Worm (Caenorhabditis elegans) whole organism, L1 larva: Measurements from ENCODE around the gene gsp-2.
A peak's percentile ranks its signal among the peaks of the same experiment; 100 is the strongest.

Source experiments
- C04F5.9 ChIP-seq: sonication (generic microtip); optimal IDR thresholded peaks from 2 replicates; lab custom pipeline; 2016; ENCODE audit warnings: missing genetic modification characterization, missing compliant biosample characterization
- C16A3.4 ChIP-seq: fragments of 150-350 bp; optimal IDR thresholded peaks from 2 replicates; lab custom pipeline; 2014; ENCODE audit warnings: missing biosample characterization, missing genetic modification characterization
- C34B4.2 ChIP-seq: sonication (generic microtip); optimal IDR thresholded peaks from 2 replicates; lab custom pipeline; 2017; ENCODE audit warnings: mild to moderate bottlenecking, missing genetic modification characterization, missing compliant biosample characterization
- aha-1 ChIP-seq: fragments of 150-350 bp; optimal IDR thresholded peaks from 2 replicates; lab custom pipeline; 2014; ENCODE audit warnings: missing biosample characterization, missing genetic modification characterization
- alr-1 ChIP-seq: fragments of 200-800 bp; sonication (Bioruptor generic); optimal IDR thresholded peaks from 2 replicates; lab custom pipeline; 2018; ENCODE audit warnings: borderline replicate concordance, mild to moderate bottlenecking, missing genetic modification characterization, missing compliant biosample characterization
- aly-2 ChIP-seq: fragments of 150-350 bp; optimal IDR thresholded peaks from 2 replicates; lab custom pipeline; 2014; ENCODE audit warnings: missing biosample characterization, missing genetic modification characterization
- blmp-1 ChIP-seq: fragments of 150-350 bp; optimal IDR thresholded peaks from 2 replicates; lab custom pipeline; 2014; ENCODE audit warnings: missing biosample characterization, missing genetic modification characterization
- ceh-8 ChIP-seq: fragments of 200-800 bp; sonication (Bioruptor generic); optimal IDR thresholded peaks from 2 replicates; lab custom pipeline; 2018; ENCODE audit warnings: mild to moderate bottlenecking, missing genetic modification characterization, moderate library complexity, missing compliant biosample characterization
- ceh-82 ChIP-seq, 3 experiments: fragments of 150-350 bp in 1 of 3; sonication (generic microtip) in 2 of 3; optimal IDR thresholded peaks; 2 replicates each; lab custom pipeline; 2014 to 2017; ENCODE audit warnings: missing biosample characterization in 3 of 3, missing genetic modification characterization in 3 of 3
- ceh-88 ChIP-seq: fragments of 200-800 bp; sonication (Bioruptor generic); IDR thresholded peaks from 2 replicates; pipeline ENCODE4 v1.3.6; 2022; ENCODE audit warnings: missing genetic modification characterization, missing compliant biosample characterization
- ces-1 ChIP-seq: fragments of 150-350 bp; optimal IDR thresholded peaks from 2 replicates; lab custom pipeline; 2014; ENCODE audit warnings: missing biosample characterization, missing genetic modification reagents, missing genetic modification characterization
- egl-27 ChIP-seq, 2 experiments: fragments of 150-350 bp in 1 of 2; sonication (generic microtip); optimal IDR thresholded peaks; 3 replicates each; lab custom pipeline; 2017 to 2018; ENCODE audit warnings: missing biosample characterization in 2 of 2, missing genetic modification characterization in 2 of 2, missing genetic modification reagents in 2 of 2
- elt-2 ChIP-seq: sonication (generic microtip); optimal IDR thresholded peaks from 2 replicates; lab custom pipeline; 2016; ENCODE audit warnings: missing genetic modification characterization, mild to moderate bottlenecking, inconsistent platforms, missing compliant biosample characterization, missing genetic modification reagents
- elt-3 ChIP-seq, 6 experiments: fragments of 150-350 bp in 1 of 6; sonication (generic microtip); optimal IDR thresholded peaks; 2 replicates each; lab custom pipeline; 2017 to 2018; ENCODE audit warnings: missing biosample characterization in 6 of 6, missing genetic modification characterization in 6 of 6, inconsistent platforms in 1 of 6
- fkh-4 ChIP-seq: sonication (generic microtip); optimal IDR thresholded peaks from 2 replicates; lab custom pipeline; 2016; ENCODE audit warnings: missing compliant biosample characterization, missing genetic modification characterization, borderline replicate concordance
- fkh-8 ChIP-seq: sonication (generic microtip); optimal IDR thresholded peaks from 2 replicates; lab custom pipeline; 2016; ENCODE audit warnings: mild to moderate bottlenecking, missing genetic modification characterization, missing compliant biosample characterization
- hlh-17 ChIP-seq: fragments of 200-800 bp; sonication (Bioruptor generic); optimal IDR thresholded peaks from 2 replicates; lab custom pipeline; 2018; ENCODE audit warnings: missing genetic modification characterization, mild to moderate bottlenecking, missing compliant biosample characterization, moderate library complexity, borderline replicate concordance
- hlh-4 ChIP-seq: sonication (generic microtip); optimal IDR thresholded peaks from 2 replicates; lab custom pipeline; 2016; ENCODE audit warnings: mild to moderate bottlenecking, missing genetic modification characterization, missing compliant biosample characterization
- isw-1 ChIP-seq: fragments of 200-800 bp; sonication (Bioruptor generic); IDR thresholded peaks from 2 replicates; pipeline ENCODE4 v1.3.6; 2022; ENCODE audit warnings: missing genetic modification characterization, missing compliant biosample characterization
- jun-1 ChIP-seq: fragments of 150-350 bp; optimal IDR thresholded peaks from 2 replicates; lab custom pipeline; 2014; ENCODE audit warnings: missing biosample characterization, missing genetic modification reagents, missing genetic modification characterization
- lin-13 ChIP-seq: fragments of 150-350 bp; optimal IDR thresholded peaks from 2 replicates; lab custom pipeline; 2014; ENCODE audit warnings: missing biosample characterization, missing genetic modification reagents, missing genetic modification characterization
- lin-15B ChIP-seq: fragments of 150-350 bp; sonication (generic microtip); optimal IDR thresholded peaks from 3 replicates; lab custom pipeline; 2014; ENCODE audit warnings: missing biosample characterization, missing genetic modification characterization
- lin-39 ChIP-seq: fragments of 150-350 bp; optimal IDR thresholded peaks from 2 replicates; lab custom pipeline; 2014; ENCODE audit warnings: missing biosample characterization, missing genetic modification reagents, missing genetic modification characterization
- lir-3 ChIP-seq: sonication (generic microtip); optimal IDR thresholded peaks from 2 replicates; lab custom pipeline; 2016; ENCODE audit warnings: mild to moderate bottlenecking, missing genetic modification characterization, moderate library complexity, missing compliant biosample characterization; ENCODE audit not compliant: poor library complexity
- lsy-2 ChIP-seq, 2 experiments: fragments of 150-350 bp; optimal IDR thresholded peaks; 2 replicates each; lab custom pipeline; 2014; ENCODE audit warnings: missing biosample characterization in 2 of 2, missing genetic modification characterization in 2 of 2
- mab-9 ChIP-seq: fragments of 200-800 bp; sonication (Bioruptor generic); IDR thresholded peaks from 2 replicates; pipeline ENCODE4 v1.3.6; 2022; ENCODE audit warnings: missing genetic modification reagents, missing genetic modification characterization, missing compliant biosample characterization
- mdl-1 ChIP-seq, 2 experiments: fragments of 150-350 bp; optimal IDR thresholded peaks; 2 replicates each; lab custom pipeline; 2014 to 2017; ENCODE audit warnings: missing biosample characterization in 2 of 2, missing genetic modification characterization in 2 of 2, inconsistent platforms in 1 of 2
- mep-1 ChIP-seq: fragments of 150-350 bp; optimal IDR thresholded peaks from 2 replicates; lab custom pipeline; 2014; ENCODE audit warnings: missing biosample characterization, missing genetic modification characterization
- nhr-11 ChIP-seq: fragments of 150-350 bp; optimal IDR thresholded peaks from 2 replicates; lab custom pipeline; 2014; ENCODE audit warnings: missing biosample characterization, missing genetic modification characterization
- nhr-12 ChIP-seq: sonication (generic microtip); optimal IDR thresholded peaks from 2 replicates; lab custom pipeline; 2017; ENCODE audit warnings: missing biosample characterization, missing genetic modification characterization
- nhr-19 ChIP-seq: fragments of 200-800 bp; sonication (Bioruptor generic); conservative IDR thresholded peaks from 2 replicates; pipeline ENCODE4 v1.3.6; 2022; ENCODE audit warnings: missing genetic modification characterization, missing compliant biosample characterization
- nhr-20 ChIP-seq: sonication (generic microtip); optimal IDR thresholded peaks from 2 replicates; lab custom pipeline; 2016; ENCODE audit warnings: mild to moderate bottlenecking, missing genetic modification characterization, missing compliant biosample characterization
- nhr-237 ChIP-seq: fragments of 150-350 bp; optimal IDR thresholded peaks from 2 replicates; lab custom pipeline; 2014; ENCODE audit warnings: missing biosample characterization, missing genetic modification characterization
- nhr-76 ChIP-seq: sonication (generic microtip); optimal IDR thresholded peaks from 2 replicates; lab custom pipeline; 2017; ENCODE audit warnings: missing biosample characterization, missing genetic modification characterization
- nhr-77 ChIP-seq: fragments of 150-350 bp; optimal IDR thresholded peaks from 2 replicates; lab custom pipeline; 2014; ENCODE audit warnings: missing biosample characterization, missing genetic modification characterization
- nhr-85 ChIP-seq: sonication (generic microtip); peaks from one replicate; lab custom pipeline; 2016; ENCODE audit warnings: missing genetic modification characterization, inconsistent platforms, missing compliant biosample characterization
- nhr-90 ChIP-seq: sonication (generic microtip); optimal IDR thresholded peaks from 2 replicates; lab custom pipeline; 2016; ENCODE audit warnings: mild to moderate bottlenecking, missing genetic modification characterization, missing compliant biosample characterization; ENCODE audit not compliant: poor library complexity
- pag-3 ChIP-seq: sonication (generic microtip); optimal IDR thresholded peaks from 2 replicates; lab custom pipeline; 2017; ENCODE audit warnings: missing genetic modification characterization, mild to moderate bottlenecking, missing compliant biosample characterization, antibody characterized with exemption, borderline replicate concordance; ENCODE audit not compliant: insufficient read depth
- pax-3 ChIP-seq: fragments of 200-800 bp; sonication (Bioruptor generic); optimal IDR thresholded peaks from 2 replicates; lab custom pipeline; 2018; ENCODE audit warnings: mild to moderate bottlenecking, missing genetic modification characterization, moderate library complexity, missing compliant biosample characterization
- pqm-1 ChIP-seq: sonication (generic microtip); optimal IDR thresholded peaks from 3 replicates; lab custom pipeline; 2017; ENCODE audit warnings: missing biosample characterization, missing genetic modification characterization
- skn-1 ChIP-seq: fragments of 150-350 bp; optimal IDR thresholded peaks from 2 replicates; lab custom pipeline; 2014; ENCODE audit warnings: missing biosample characterization, missing genetic modification characterization
- sox-4 ChIP-seq: sonication (generic microtip); optimal IDR thresholded peaks from 2 replicates; lab custom pipeline; 2016; ENCODE audit warnings: missing genetic modification characterization, missing compliant biosample characterization
- sptf-1 ChIP-seq: fragments of 150-350 bp; optimal IDR thresholded peaks from 2 replicates; lab custom pipeline; 2014; ENCODE audit warnings: missing biosample characterization, missing genetic modification characterization
- sup-37 ChIP-seq: fragments of 200-800 bp; sonication (Bioruptor generic); optimal IDR thresholded peaks from 2 replicates; lab custom pipeline; 2018; ENCODE audit warnings: mild to moderate bottlenecking, missing genetic modification characterization, missing compliant biosample characterization
- tlp-1 ChIP-seq: fragments of 150-350 bp; optimal IDR thresholded peaks from 2 replicates; lab custom pipeline; 2014; ENCODE audit warnings: missing biosample characterization, missing genetic modification characterization
- unc-30 ChIP-seq: sonication (generic microtip); optimal IDR thresholded peaks from 2 replicates; lab custom pipeline; 2017; ENCODE audit warnings: missing biosample characterization, missing genetic modification characterization
- unc-62 ChIP-seq: fragments of 150-350 bp; optimal IDR thresholded peaks from 2 replicates; lab custom pipeline; 2014; ENCODE audit warnings: missing biosample characterization, missing genetic modification reagents, missing genetic modification characterization
- unc-98 ChIP-seq: fragments of 200-800 bp; sonication (Bioruptor generic); IDR thresholded peaks from 2 replicates; pipeline ENCODE4 v1.3.6; 2022; ENCODE audit warnings: missing genetic modification characterization, missing compliant biosample characterization
- vab-15 ChIP-seq: sonication (generic microtip); optimal IDR thresholded peaks from 2 replicates; lab custom pipeline; 2017; ENCODE audit warnings: missing genotype, mild to moderate bottlenecking, missing genetic modification characterization, missing compliant biosample characterization
- xbp-1 ChIP-seq: sonication (generic microtip); optimal IDR thresholded peaks from 2 replicates; lab custom pipeline; 2016; ENCODE audit warnings: missing genetic modification characterization, missing compliant biosample characterization
- zag-1 ChIP-seq: fragments of 150-350 bp; optimal IDR thresholded peaks from 2 replicates; lab custom pipeline; 2014; ENCODE audit warnings: missing biosample characterization, missing genetic modification characterization
- zip-4 ChIP-seq: fragments of 200-800 bp; sonication (Bioruptor generic); optimal IDR thresholded peaks from 2 replicates; lab custom pipeline; 2018; ENCODE audit warnings: mild to moderate bottlenecking, missing genetic modification characterization, moderate library complexity, missing compliant biosample characterization
- ztf-11 ChIP-seq, 2 experiments: sonication (generic microtip); optimal IDR thresholded peaks; 2 replicates each; lab custom pipeline; 2016 to 2017; ENCODE audit warnings: missing genetic modification characterization in 2 of 2, missing biosample characterization in 1 of 2, missing compliant biosample characterization in 1 of 2

Gene gsp-2

ce11 chrIII:7335220-7335619 lies 1.2 kb upstream of the gsp-2 start, which contains the start of gene F56C9.10:
TSS of gene F56C9.10 (minus strand) at chrIII:7335316.
- TF ChIP-seq unc-98 (GFP tag; lab: Robert Waterston, UW) (peak; percentile 46), aha-1 (tag; lab: Kevin White, UChicago) (no peak), ceh-88 (GFP tag; lab: Robert Waterston, UW) (0 out of 2 replicates have a peak, but pooled peaks have one; percentile 42), hlh-17 (GFP tag; lab: Kevin White, UChicago) (no peak), sox-4 (peak; percentile 43), elt-3 (tag; optimal IDR thresholded peaks at IDR 0.05; lab: Kevin White, UChicago) (peak in 3 of 6 experiments; percentile 58 to 86 (median 80)), nhr-76 (tag; lab: Kevin White, UChicago) (no peak), ceh-82 (tag; optimal IDR thresholded peaks at IDR 0.05; lab: Kevin White, UChicago) (peak; percentile 66 to 88 (median 70)), lsy-2 (tag; optimal IDR thresholded peaks at IDR 0.05; lab: Kevin White, UChicago) (peak; percentile 92 to 96), blmp-1 (tag; lab: Kevin White, UChicago) (peak; percentile 100), ztf-11 (tag; optimal IDR thresholded peaks at IDR 0.05; lab: Kevin White, UChicago) (no peak), mab-9 (GFP tag; lab: Robert Waterston, UW) (no peak), pag-3 (tag; lab: Kevin White, UChicago) (no peak), zip-4 (GFP tag; lab: Kevin White, UChicago) (no peak), mdl-1 (tag; optimal IDR thresholded peaks at IDR 0.05; lab: Kevin White, UChicago) (peak; percentile 56 to 99), mep-1 (tag; lab: Kevin White, UChicago) (peak; percentile 87), nhr-77 (peak; percentile 40), fkh-4 (tag; lab: Kevin White, UChicago) (no peak), unc-62 (GFP tag; lab: Kevin White, UChicago) (no peak), pax-3 (tag; lab: Kevin White, UChicago) (no peak), jun-1 (tag; lab: Kevin White, UChicago) (peak; percentile 49), nhr-20 (tag; lab: Kevin White, UChicago) (peak; percentile 94), lin-39 (tag; lab: Kevin White, UChicago) (peak; percentile 78), unc-30 (tag; lab: Kevin White, UChicago) (no peak), nhr-237 (tag; lab: Kevin White, UChicago) (no peak), sup-37 (peak; percentile 38), lin-13 (peak; percentile 93), nhr-90 (peak; percentile 81), tlp-1 (no peak), ces-1 (no peak), fkh-8 (tag; lab: Kevin White, UChicago) (peak; percentile 90), C34B4.2 (tag; lab: Kevin White, UChicago) (no peak), isw-1 (peak; percentile 58), nhr-12 (tag; lab: Kevin White, UChicago) (no peak), nhr-85 (peak; percentile 92), hlh-4 (tag; lab: Kevin White, UChicago) (no peak), lir-3 (tag; lab: Kevin White, UChicago) (peak; percentile 59), elt-2 (tag; lab: Kevin White, UChicago) (no peak), aly-2 (peak; percentile 34), ceh-8 (GFP tag; lab: Kevin White, UChicago) (no peak), nhr-19 (GFP tag; lab: Robert Waterston, UW) (peak; percentile 86), xbp-1 (tag; lab: Kevin White, UChicago) (peak; percentile 75), vab-15 (tag; lab: Kevin White, UChicago) (no peak), zag-1 (tag; lab: Kevin White, UChicago) (no peak), C04F5.9 (peak; percentile 42), C16A3.4 (tag; lab: Kevin White, UChicago) (peak; percentile 91), pqm-1 (tag; lab: Kevin White, UChicago) (no peak), skn-1 (tag; lab: Kevin White, UChicago) (peak; percentile 86), lin-15B (tag; lab: Kevin White, UChicago) (peak; percentile 40), sptf-1 (no peak), alr-1 (no peak), nhr-11 (tag; lab: Kevin White, UChicago) (peak; percentile 80), egl-27 (tag; optimal IDR thresholded peaks at IDR 0.05; lab: Kevin White, UChicago) (peak; percentile 32 to 79)
